Worm (Caenorhabditis elegans): ENCODE data around the gene Y50D7A.10.

Y50D7A.10 gene

DNA sequence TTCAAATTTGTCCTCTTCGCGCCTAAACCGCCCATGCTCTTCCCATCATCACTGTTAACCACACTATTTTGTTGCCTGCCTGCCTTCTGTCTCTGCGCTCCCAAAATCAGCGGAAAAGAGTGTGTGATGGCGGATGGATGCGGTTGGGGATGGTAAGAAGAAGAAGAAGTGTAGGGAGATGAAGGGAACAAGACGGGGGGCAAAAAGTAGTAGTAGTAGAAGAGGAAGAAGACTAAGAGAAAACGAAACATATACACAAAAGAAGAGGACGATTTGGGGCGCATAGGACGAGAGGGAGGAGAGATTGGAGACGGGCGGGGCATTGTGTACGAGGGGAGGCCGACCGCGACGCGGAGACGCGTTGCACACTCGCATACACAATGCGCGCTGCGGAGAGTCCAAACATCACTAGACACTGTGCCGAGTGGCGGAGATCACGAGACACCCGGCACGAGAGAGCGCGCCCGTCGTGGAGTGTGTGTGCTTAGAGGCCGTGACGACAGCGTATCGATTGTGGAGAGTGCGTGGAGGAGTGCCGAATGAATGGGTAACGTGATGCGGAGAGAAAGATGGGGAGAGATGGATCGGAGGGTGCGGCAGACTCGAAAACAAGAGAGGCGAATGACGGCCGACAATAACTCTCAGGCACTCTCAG lies 34.4 kb downstream of the Y50D7A.10 start:
- TF ChIP-seq scrt-1 (GFP tag; IDR thresholded peaks at IDR 0.05), result 0 out of 2 replicates have a peak, but pooled peaks have one; percentile 18
- TF ChIP-seq hmg-4 (GFP tag; optimal IDR thresholded peaks at IDR 0.05), result peak; percentile 71
- 0 out of 2 replicates have a peak, but pooled peaks have one; percentile 4 for TF ChIP-seq flt-1 (GFP tag; IDR thresholded peaks at IDR 0.05)
- TF ChIP-seq tra-4 (tag; optimal IDR thresholded peaks at IDR 0.05), result no peak
- TF ChIP-seq F13C5.2 (tag; optimal IDR thresholded peaks at IDR 0.05), result peak; percentile 12
- no peak for TF ChIP-seq aly-1 (tag; optimal IDR thresholded peaks at IDR 0.05)
- no peak for TF ChIP-seq tbx-11 (GFP tag; IDR thresholded peaks at IDR 0.05)
- TF ChIP-seq B0310.2 (tag; optimal IDR thresholded peaks at IDR 0.05), result peak; percentile 30
- TF ChIP-seq ceh-13 (GFP tag; optimal IDR thresholded peaks at IDR 0.05), result peak; percentile 20
- TF ChIP-seq sea-1 (GFP tag; conservative IDR thresholded peaks at IDR 0.05), result no peak
- TF ChIP-seq ama-1 (optimal IDR thresholded peaks at IDR 0.05), result peak; percentile 39

DNA sequence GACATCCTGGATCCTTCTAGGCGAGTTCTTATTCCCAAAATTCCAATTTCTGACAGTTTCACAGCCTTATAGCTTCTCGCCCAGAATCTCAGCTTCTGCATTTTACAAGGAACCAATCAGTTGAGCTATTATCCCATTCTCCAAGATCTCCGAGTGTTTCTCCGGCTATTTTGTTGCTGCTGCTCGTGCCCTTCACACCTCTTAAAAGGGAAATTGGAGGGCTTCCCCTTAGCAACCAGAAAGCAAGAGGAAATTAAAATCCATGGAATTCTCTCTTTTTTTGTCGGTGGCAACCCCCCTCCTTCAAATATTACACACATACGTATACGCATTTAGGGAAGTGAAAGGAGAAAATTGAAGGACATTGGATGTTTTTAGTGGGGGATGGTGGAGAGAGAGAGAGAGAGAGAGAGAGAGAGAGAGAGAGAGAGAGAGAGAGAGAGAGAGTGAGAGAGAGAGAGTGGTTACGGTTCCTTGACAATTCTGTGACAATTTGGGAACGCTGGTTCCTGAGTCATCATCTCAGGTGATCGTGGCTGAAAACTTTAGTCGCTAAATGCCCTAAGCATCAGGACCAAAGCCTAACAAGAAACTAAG lies 36.7 kb downstream of the Y50D7A.10 start:
- TF ChIP-seq hmg-4 (GFP tag; optimal IDR thresholded peaks at IDR 0.05) (no peak), aly-1 (tag; optimal IDR thresholded peaks at IDR 0.05) (no peak), sea-1 (GFP tag; conservative IDR thresholded peaks at IDR 0.05) (no peak), B0310.2 (tag; optimal IDR thresholded peaks at IDR 0.05) (no peak), hnd-1 (tag; optimal IDR thresholded peaks at IDR 0.05) (no peak), ets-7 (tag; optimal IDR thresholded peaks at IDR 0.05) (no peak), hmbx-1 (tag; optimal IDR thresholded peaks at IDR 0.05) (no peak), tra-4 (tag; optimal IDR thresholded peaks at IDR 0.05) (no peak), tbx-37 (GFP tag; conservative IDR thresholded peaks at IDR 0.05) (no peak), scrt-1 (GFP tag; IDR thresholded peaks at IDR 0.05) (no peak), flt-1 (GFP tag; IDR thresholded peaks at IDR 0.05) (no peak), F13C5.2 (tag; optimal IDR thresholded peaks at IDR 0.05) (no peak)

DNA sequence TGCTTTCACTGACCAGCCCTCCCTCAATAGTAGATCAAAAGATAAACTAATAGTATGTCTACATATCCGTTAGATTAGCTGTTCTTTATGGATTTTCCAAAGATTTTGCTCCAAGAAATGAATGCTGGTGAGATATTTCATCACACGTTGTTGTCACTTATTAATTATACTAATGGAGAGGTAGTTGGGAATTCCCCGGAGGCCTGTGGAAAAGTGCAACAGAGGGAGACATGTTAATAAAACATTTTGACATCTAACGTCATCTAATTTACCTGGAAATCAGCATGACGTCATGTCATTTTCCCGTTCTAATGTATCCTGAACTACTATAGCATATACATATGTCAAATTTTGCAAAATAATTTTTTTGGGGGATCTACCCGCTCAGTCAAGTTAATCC lies 37.7 kb downstream of the Y50D7A.10 start:
- TF ChIP-seq hmg-4 (GFP tag; optimal IDR thresholded peaks at IDR 0.05) (no peak), tbx-11 (GFP tag; IDR thresholded peaks at IDR 0.05) (no peak), hnd-1 (tag; optimal IDR thresholded peaks at IDR 0.05) (no peak), ama-1 (optimal IDR thresholded peaks at IDR 0.05) (no peak), ets-7 (tag; optimal IDR thresholded peaks at IDR 0.05) (no peak), tra-4 (tag; optimal IDR thresholded peaks at IDR 0.05) (no peak), tbx-37 (GFP tag; conservative IDR thresholded peaks at IDR 0.05) (no peak), sea-1 (GFP tag; conservative IDR thresholded peaks at IDR 0.05) (no peak), F13C5.2 (tag; optimal IDR thresholded peaks at IDR 0.05) (no peak), aly-1 (tag; optimal IDR thresholded peaks at IDR 0.05) (no peak), B0310.2 (tag; optimal IDR thresholded peaks at IDR 0.05) (no peak), ceh-13 (GFP tag; optimal IDR thresholded peaks at IDR 0.05) (no peak), ceh-36 (tag; optimal IDR thresholded peaks at IDR 0.05) (no peak), pes-1 (GFP tag; IDR thresholded peaks at IDR 0.05) (no peak), scrt-1 (GFP tag; IDR thresholded peaks at IDR 0.05) (no peak), hmbx-1 (tag; optimal IDR thresholded peaks at IDR 0.05) (no peak), flt-1 (GFP tag; IDR thresholded peaks at IDR 0.05) (no peak)

DNA sequence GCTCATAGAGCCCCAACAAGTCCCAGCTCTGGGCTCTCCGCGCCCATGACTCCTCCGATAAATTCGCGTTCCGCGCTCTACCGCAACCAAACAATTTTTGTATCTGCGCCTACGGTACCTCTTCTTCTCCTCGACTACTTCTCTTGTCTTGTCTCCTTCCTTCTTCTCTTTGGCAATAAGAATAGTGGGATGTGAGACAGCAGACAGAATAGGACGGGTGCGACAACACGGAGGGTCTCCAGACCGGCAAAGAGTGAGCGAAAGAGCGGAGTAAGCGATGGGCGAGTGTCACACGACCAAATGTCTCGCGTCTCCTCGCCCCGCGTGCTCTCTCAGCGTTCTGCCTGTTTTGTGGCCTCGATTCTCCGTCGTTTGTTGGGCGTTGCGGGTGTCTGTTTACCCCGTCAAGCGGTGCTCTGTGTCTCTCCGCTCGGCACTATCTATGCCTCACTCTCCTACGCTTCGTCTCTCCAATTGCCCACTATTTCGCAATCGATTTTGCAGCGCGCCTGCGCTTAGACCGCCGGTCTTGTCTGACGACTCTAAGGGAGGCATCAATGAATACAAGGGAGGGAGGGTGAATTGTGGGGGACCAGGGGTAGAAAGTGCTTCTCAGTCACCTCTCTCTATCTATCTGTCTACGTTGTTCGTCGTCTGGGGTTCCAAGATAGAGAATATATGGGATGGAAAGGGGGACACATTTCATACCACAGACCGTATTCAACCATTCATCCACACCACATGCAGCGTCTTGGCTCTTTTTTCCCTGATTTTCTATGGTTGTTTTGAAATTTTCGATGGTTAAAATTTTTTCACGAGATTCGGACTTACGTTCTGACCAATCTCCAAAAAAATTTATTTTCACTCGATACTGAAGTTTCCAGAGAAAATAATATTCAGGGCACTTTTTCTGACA lies 39.5 kb downstream of the Y50D7A.10 start, which contains the start of gene gei-4:
Gene gei-4 (minus strand): TSS at position 256 of the 916 bp plus-strand sequence.
- TF ChIP-seq ets-7 (tag; optimal IDR thresholded peaks at IDR 0.05) (peak; percentile 47), hmg-4 (GFP tag; optimal IDR thresholded peaks at IDR 0.05) (peak; percentile 69), pes-1 (GFP tag; IDR thresholded peaks at IDR 0.05) (0 out of 2 replicates have a peak, but pooled peaks have one; percentile 18), tbx-11 (GFP tag; IDR thresholded peaks at IDR 0.05) (no peak), tra-4 (tag; optimal IDR thresholded peaks at IDR 0.05) (no peak), ama-1 (optimal IDR thresholded peaks at IDR 0.05) (peak; percentile 32), aly-1 (tag; optimal IDR thresholded peaks at IDR 0.05) (peak; percentile 58)

ce11 chrIII:356906-357901 lies 41.9 kb downstream of the Y50D7A.10 start:
- TF ChIP-seq B0310.2 (tag; optimal IDR thresholded peaks at IDR 0.05), result no peak
- no peak for TF ChIP-seq ets-7 (tag; optimal IDR thresholded peaks at IDR 0.05)
- no peak for TF ChIP-seq hnd-1 (tag; optimal IDR thresholded peaks at IDR 0.05)
- no peak for TF ChIP-seq scrt-1 (GFP tag; IDR thresholded peaks at IDR 0.05)
- TF ChIP-seq tbx-37 (GFP tag; conservative IDR thresholded peaks at IDR 0.05), result no peak
- no peak for TF ChIP-seq F13C5.2 (tag; optimal IDR thresholded peaks at IDR 0.05)
- no peak for TF ChIP-seq hmg-4 (GFP tag; optimal IDR thresholded peaks at IDR 0.05)
- no peak for TF ChIP-seq tra-4 (tag; optimal IDR thresholded peaks at IDR 0.05)
- no peak for TF ChIP-seq ceh-36 (tag; optimal IDR thresholded peaks at IDR 0.05)

DNA sequence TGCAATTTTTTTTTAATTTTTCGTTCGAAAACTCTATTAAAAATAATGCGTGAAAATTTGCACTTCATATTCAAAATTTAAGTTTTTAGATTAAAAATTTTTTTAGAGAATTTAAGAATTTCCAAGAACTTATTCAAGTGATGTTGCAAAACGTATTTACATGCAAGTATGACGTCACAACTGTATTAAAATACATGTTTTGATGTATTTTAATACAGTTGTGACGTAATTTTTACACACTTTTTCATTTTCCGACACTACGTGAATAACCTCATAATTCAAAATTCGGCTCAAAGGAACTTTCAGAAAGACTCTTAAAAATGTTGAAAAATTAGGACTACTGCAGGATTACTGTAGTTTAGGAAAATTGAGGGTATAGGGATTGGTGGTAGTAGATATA lies 42.8 kb downstream of the Y50D7A.10 start:
- TF ChIP-seq ets-7 (tag; optimal IDR thresholded peaks at IDR 0.05) (no peak), hnd-1 (tag; optimal IDR thresholded peaks at IDR 0.05) (no peak), tbx-37 (GFP tag; conservative IDR thresholded peaks at IDR 0.05) (no peak), tra-4 (tag; optimal IDR thresholded peaks at IDR 0.05) (no peak), aly-1 (tag; optimal IDR thresholded peaks at IDR 0.05) (no peak), sea-1 (GFP tag; conservative IDR thresholded peaks at IDR 0.05) (no peak), B0310.2 (tag; optimal IDR thresholded peaks at IDR 0.05) (no peak), hmbx-1 (tag; optimal IDR thresholded peaks at IDR 0.05) (no peak), pes-1 (GFP tag; IDR thresholded peaks at IDR 0.05) (no peak), ceh-36 (tag; optimal IDR thresholded peaks at IDR 0.05) (no peak), scrt-1 (GFP tag; IDR thresholded peaks at IDR 0.05) (no peak), ceh-13 (GFP tag; optimal IDR thresholded peaks at IDR 0.05) (no peak), ama-1 (optimal IDR thresholded peaks at IDR 0.05) (no peak), F13C5.2 (tag; optimal IDR thresholded peaks at IDR 0.05) (no peak), tbx-11 (GFP tag; IDR thresholded peaks at IDR 0.05) (no peak)
